Worm (Caenorhabditis elegans): ENCODE data around the gene F54D10.5.
"Not testable (repeated sequence)": the region's sequence is repeated elsewhere in the genome, so short reads cannot be mapped to it uniquely, and the experiment has no call there.

F54D10.5 gene

ce11 chrII:3761599-3761998, 46.4 kb downstream of the F54D10.5 start, which contains the start of gene T24E12.6:
TSS of gene T24E12.6 (minus strand) at chrII:3761699.
- TF ChIP-seq alr-1 (tag; optimal IDR thresholded peaks at IDR 0.05; ENCODE audit: borderline replicate concordance); swsn-7 (tag; optimal IDR thresholded peaks at IDR 0.05); efl-1 (optimal IDR thresholded peaks at IDR 0.05); efl-1 (GFP tag; optimal IDR thresholded peaks at IDR 0.05 in 1 of 2): not testable (repeated sequence)

ce11 chrII:3759010-3759409, 49.0 kb downstream of the F54D10.5 start, which contains the start of gene T24E12.12:
TSS of gene T24E12.12 (plus strand) at chrII:3759290.
- no peak for TF ChIP-seq blmp-1 (tag; optimal IDR thresholded peaks at IDR 0.05)
- no peak for TF ChIP-seq irx-1 (tag; optimal IDR thresholded peaks at IDR 0.05)
- no peak for TF ChIP-seq elt-3 (tag; optimal IDR thresholded peaks at IDR 0.05)
- peak; percentile 55 for TF ChIP-seq fkh-8 (tag; optimal IDR thresholded peaks at IDR 0.05)
- no peak for TF ChIP-seq nhr-237 (tag; optimal IDR thresholded peaks at IDR 0.05)
- peak; percentile 52 for TF ChIP-seq nhr-71 (tag; optimal IDR thresholded peaks at IDR 0.05)
- no peak for TF ChIP-seq fkh-10 (GFP tag; optimal IDR thresholded peaks at IDR 0.05)

ce11 chrII:3757499-3757898, 50.5 kb downstream of the F54D10.5 start, which contains the start of gene srx-111:
TSS of gene srx-111 (plus strand) at chrII:3757799.
- no peak for TF ChIP-seq blmp-1 (tag; optimal IDR thresholded peaks at IDR 0.05)
